Fruit fly (Drosophila melanogaster) whole organism, embryonic: Measurements from ENCODE around the gene AANATL7.
A peak's percentile ranks its signal among the peaks of the same experiment; 100 is the strongest.

Experiments used
- B-H1 ChIP-seq: fragments of 200-800 bp; sonication (Bioruptor generic); IDR thresholded peaks from 3 replicates; pipeline ENCODE4 v1.3.6; 2022; ENCODE audit warnings: missing biosample characterization, missing genetic modification characterization
- CG10274 ChIP-seq: fragments of 200-800 bp; sonication (Bioruptor generic); optimal IDR thresholded peaks from 3 replicates; lab custom pipeline; 2017; ENCODE audit warnings: missing biosample characterization, mild to moderate bottlenecking, missing genetic modification characterization
- CG10654 ChIP-seq: fragments of 200-800 bp; sonication (Bioruptor generic); optimal IDR thresholded peaks from 2 replicates; lab custom pipeline; 2016; ENCODE audit warnings: missing biosample characterization, missing genetic modification characterization
- CG11247 ChIP-seq: fragments of 200-800 bp; sonication (Bioruptor generic); IDR thresholded peaks from 2 replicates; pipeline ENCODE4 v1.3.6; 2022; ENCODE audit warnings: missing biosample characterization, missing genetic modification characterization
- CG11456 ChIP-seq: fragments of 200-800 bp; sonication (Bioruptor generic); IDR thresholded peaks from 3 replicates; pipeline ENCODE4 v1.3.6; 2022; ENCODE audit warnings: missing biosample characterization, missing genetic modification characterization
- CG11560 ChIP-seq: fragments of 200-800 bp; sonication (Bioruptor generic); IDR thresholded peaks from 3 replicates; pipeline ENCODE4 v1.3.6; 2022; ENCODE audit warnings: missing biosample characterization, missing genetic modification characterization
- CG1233 ChIP-seq: fragments of 200-800 bp; sonication (Bioruptor generic); optimal IDR thresholded peaks from 4 replicates; lab custom pipeline; 2018; ENCODE audit warnings: missing biosample characterization, mild to moderate bottlenecking, missing genetic modification characterization
- CG17361 ChIP-seq: fragments of 200-800 bp; sonication (Bioruptor generic); IDR thresholded peaks from 3 replicates; pipeline ENCODE4 v1.3.6; 2022; ENCODE audit warnings: missing biosample characterization, missing genetic modification characterization
- CG17912 ChIP-seq: fragments of 200-800 bp; sonication (Bioruptor generic); optimal IDR thresholded peaks from 2 replicates; lab custom pipeline; 2018; ENCODE audit warnings: missing biosample characterization, mild to moderate bottlenecking, missing genetic modification characterization
- CG2129 ChIP-seq: fragments of 200-800 bp; sonication (Bioruptor generic); IDR thresholded peaks from 2 replicates; pipeline ENCODE4 v1.3.6; 2022; ENCODE audit warnings: missing biosample characterization, missing genetic modification characterization; ENCODE audit not compliant: partially characterized antibody
- CG30403 ChIP-seq: fragments of 200-800 bp; sonication (Bioruptor generic); optimal IDR thresholded peaks from 3 replicates; lab custom pipeline; 2016; ENCODE audit warnings: missing biosample characterization, missing genetic modification characterization
- CG33557 ChIP-seq: fragments of 200-800 bp; sonication (Bioruptor generic); optimal IDR thresholded peaks from 2 replicates; lab custom pipeline; 2019; ENCODE audit warnings: missing biosample characterization, mild to moderate bottlenecking, missing genetic modification characterization, moderate library complexity
- CG43689 ChIP-seq: fragments of 200-800 bp; sonication (Bioruptor generic); IDR thresholded peaks from 2 replicates; pipeline ENCODE4 v1.3.6; 2022; ENCODE audit warnings: missing biosample characterization, missing genetic modification characterization
- CG6175 ChIP-seq: fragments of 200-800 bp; sonication (Bioruptor generic); IDR thresholded peaks from 3 replicates; pipeline ENCODE4 v1.3.6; 2022; ENCODE audit warnings: missing biosample characterization, missing genetic modification characterization
- CG8478 ChIP-seq: fragments of >200 bp; optimal IDR thresholded peaks from 2 replicates; lab custom pipeline; 2018
- CG8944 ChIP-seq: fragments of 200-800 bp; sonication (Bioruptor generic); optimal IDR thresholded peaks from 3 replicates; lab custom pipeline; 2016; ENCODE audit warnings: missing biosample characterization, missing genetic modification characterization
- Dp ChIP-seq: fragments of 200-800 bp; sonication (Bioruptor generic); optimal IDR thresholded peaks from 2 replicates; lab custom pipeline; 2018; ENCODE audit warnings: missing biosample characterization, mild to moderate bottlenecking, missing genetic modification characterization, moderate library complexity
- ERR ChIP-seq: fragments of 200-800 bp; sonication (Bioruptor generic); optimal IDR thresholded peaks from 2 replicates; lab custom pipeline; 2016; ENCODE audit warnings: missing biosample characterization, missing genetic modification characterization
- Gug ChIP-seq: fragments of 200-800 bp; sonication (Bioruptor generic); IDR thresholded peaks from 4 replicates; pipeline ENCODE4 v1.3.6; 2022; ENCODE audit warnings: missing biosample characterization, missing genetic modification characterization
- H2.0 ChIP-seq: fragments of 200-800 bp; sonication (Bioruptor generic); IDR thresholded peaks from 2 replicates; pipeline ENCODE4 v1.3.6; 2022; ENCODE audit warnings: missing biosample characterization, missing genetic modification characterization
- Hand ChIP-seq: fragments of 200-800 bp; sonication (Bioruptor generic); optimal IDR thresholded peaks from 2 replicates; lab custom pipeline; 2017; ENCODE audit warnings: mild to moderate bottlenecking, missing biosample characterization, missing genetic modification reagents, missing genetic modification characterization
- Hey ChIP-seq: fragments of 200-800 bp; sonication (Bioruptor generic); optimal IDR thresholded peaks from 3 replicates; lab custom pipeline; 2018; ENCODE audit warnings: missing biosample characterization, mild to moderate bottlenecking, missing genetic modification characterization
- Lpt ChIP-seq: fragments of >200 bp; optimal IDR thresholded peaks from 2 replicates; lab custom pipeline; 2018; ENCODE audit warnings: missing biosample characterization, missing genetic modification characterization
- Mrtf ChIP-seq: fragments of 200-800 bp; sonication (Bioruptor generic); IDR thresholded peaks from 3 replicates; pipeline ENCODE4 v1.3.6; 2022; ENCODE audit warnings: missing biosample characterization, missing genetic modification characterization
- NC2α ChIP-seq: fragments of 200-800 bp; sonication (Bioruptor generic); optimal IDR thresholded peaks from 2 replicates; lab custom pipeline; 2016; ENCODE audit warnings: missing biosample characterization, missing genetic modification characterization
- Nf-YB ChIP-seq: fragments of 200-800 bp; sonication (Bioruptor generic); optimal IDR thresholded peaks from 3 replicates; lab custom pipeline; 2019; ENCODE audit warnings: missing biosample characterization, mild to moderate bottlenecking, missing genetic modification characterization, moderate library complexity
- Ptx1 ChIP-seq: fragments of 200-800 bp; sonication (Bioruptor generic); IDR thresholded peaks from 2 replicates; pipeline ENCODE4 v1.3.6; 2022; ENCODE audit warnings: missing biosample characterization, missing genetic modification characterization
- Scr ChIP-seq: fragments of 200-800 bp; sonication (Bioruptor generic); IDR thresholded peaks from 2 replicates; pipeline ENCODE4 v1.3.6; 2022; ENCODE audit warnings: missing biosample characterization, missing genetic modification characterization; ENCODE audit not compliant: partially characterized antibody
- Sox102F ChIP-seq: fragments of 200-800 bp; sonication (Bioruptor generic); optimal IDR thresholded peaks from 2 replicates; lab custom pipeline; 2018; ENCODE audit warnings: missing biosample characterization, mild to moderate bottlenecking, missing genetic modification characterization, moderate library complexity
- Spps ChIP-seq: fragments of 200-800 bp; sonication (Bioruptor generic); optimal IDR thresholded peaks from 2 replicates; lab custom pipeline; 2018; ENCODE audit warnings: missing biosample characterization, mild to moderate bottlenecking, missing genetic modification characterization
- al ChIP-seq: fragments of 200-800 bp; sonication (Bioruptor generic); IDR thresholded peaks from 2 replicates; pipeline ENCODE4 v1.3.6; 2022; ENCODE audit warnings: missing biosample characterization, missing genetic modification characterization
- aop ChIP-seq: fragments of 200-800 bp; sonication (Bioruptor generic); IDR thresholded peaks from 2 replicates; pipeline ENCODE4 v1.3.6; 2022; ENCODE audit warnings: missing biosample characterization, missing genetic modification characterization
- br ChIP-seq: fragments of >200 bp; optimal IDR thresholded peaks from 2 replicates; lab custom pipeline; 2017
- corto ChIP-seq: fragments of 200-800 bp; sonication (Bioruptor generic); optimal IDR thresholded peaks from 2 replicates; lab custom pipeline; 2016; ENCODE audit warnings: missing biosample characterization, mild to moderate bottlenecking, missing genetic modification characterization, moderate library complexity
- crp ChIP-seq, 2 experiments: fragments of 200-800 bp; sonication (Bioruptor generic); optimal IDR thresholded peaks; 2 replicates in 1 of 2; 3 replicates in 1 of 2; lab custom pipeline; 2017; ENCODE audit warnings: missing biosample characterization in 2 of 2, missing genetic modification characterization in 2 of 2, mild to moderate bottlenecking in 1 of 2, moderate library complexity in 1 of 2
- danr ChIP-seq: fragments of 200-800 bp; sonication (Bioruptor generic); IDR thresholded peaks from 2 replicates; pipeline ENCODE4 v1.3.6; 2022; ENCODE audit warnings: missing biosample characterization, missing genetic modification characterization
- eyg ChIP-seq: fragments of 200-800 bp; sonication (Bioruptor generic); optimal IDR thresholded peaks from 3 replicates; lab custom pipeline; 2016; ENCODE audit warnings: missing biosample characterization, missing genetic modification characterization
- gem ChIP-seq: fragments of 200-800 bp; sonication (Bioruptor generic); optimal IDR thresholded peaks from 2 replicates; lab custom pipeline; 2019; ENCODE audit warnings: missing biosample characterization, mild to moderate bottlenecking, missing genetic modification characterization, moderate library complexity
- grn ChIP-seq: fragments of 200-800 bp; sonication (Bioruptor generic); optimal IDR thresholded peaks from 3 replicates; lab custom pipeline; 2017; ENCODE audit warnings: missing biosample characterization, missing genetic modification characterization
- hkb ChIP-seq, 2 experiments: fragments of 200-800 bp in 1 of 2; fragments of >200 bp in 1 of 2; sonication (Bioruptor generic) in 1 of 2; IDR thresholded peaks in 1 of 2; optimal IDR thresholded peaks in 1 of 2; 2 replicates each; pipeline versions ENCODE4 v1.3.6 to Lab custom; 2017 to 2022; ENCODE audit warnings: missing biosample characterization in 1 of 2, missing genetic modification characterization in 1 of 2
- nmo ChIP-seq: fragments of 200-800 bp; sonication (Bioruptor generic); optimal IDR thresholded peaks from 2 replicates; lab custom pipeline; 2018; ENCODE audit warnings: missing biosample characterization, mild to moderate bottlenecking, missing genetic modification characterization, moderate library complexity
- slp2 ChIP-seq: fragments of 200-800 bp; sonication (Bioruptor generic); optimal IDR thresholded peaks from 2 replicates; lab custom pipeline; 2016; ENCODE audit warnings: missing biosample characterization, missing genetic modification characterization
- so ChIP-seq: fragments of 200-800 bp; sonication (Bioruptor generic); IDR thresholded peaks from 3 replicates; pipeline ENCODE4 v1.3.6; 2022; ENCODE audit warnings: missing biosample characterization, missing genetic modification characterization
- tap ChIP-seq: fragments of 200-800 bp; optimal IDR thresholded peaks from 3 replicates; lab custom pipeline; 2019; ENCODE audit warnings: missing biosample characterization, mild to moderate bottlenecking, missing genetic modification characterization, moderate library complexity
- tna ChIP-seq: fragments of 200-800 bp; sonication (Bioruptor generic); IDR thresholded peaks from 2 replicates; pipeline ENCODE4 v1.3.6; 2022; ENCODE audit warnings: missing biosample characterization, missing genetic modification characterization; ENCODE audit not compliant: partially characterized antibody
- twi ChIP-seq: fragments of 200-800 bp; optimal IDR thresholded peaks from 2 replicates; lab custom pipeline; 2019; ENCODE audit warnings: missing biosample characterization, mild to moderate bottlenecking, missing genetic modification characterization, moderate library complexity
- vvl ChIP-seq: fragments of 200-800 bp; sonication (Bioruptor generic); IDR thresholded peaks from 2 replicates; pipeline ENCODE4 v1.3.6; 2022; ENCODE audit warnings: missing biosample characterization, missing genetic modification characterization
- yki ChIP-seq: fragments of >200 bp; optimal IDR thresholded peaks from 3 replicates; lab custom pipeline; 2018
- zfh2 ChIP-seq: fragments of 200-800 bp; sonication (Bioruptor generic); optimal IDR thresholded peaks from 2 replicates; lab custom pipeline; 2016; ENCODE audit warnings: missing biosample characterization, missing genetic modification characterization

Gene AANATL7

DNA sequence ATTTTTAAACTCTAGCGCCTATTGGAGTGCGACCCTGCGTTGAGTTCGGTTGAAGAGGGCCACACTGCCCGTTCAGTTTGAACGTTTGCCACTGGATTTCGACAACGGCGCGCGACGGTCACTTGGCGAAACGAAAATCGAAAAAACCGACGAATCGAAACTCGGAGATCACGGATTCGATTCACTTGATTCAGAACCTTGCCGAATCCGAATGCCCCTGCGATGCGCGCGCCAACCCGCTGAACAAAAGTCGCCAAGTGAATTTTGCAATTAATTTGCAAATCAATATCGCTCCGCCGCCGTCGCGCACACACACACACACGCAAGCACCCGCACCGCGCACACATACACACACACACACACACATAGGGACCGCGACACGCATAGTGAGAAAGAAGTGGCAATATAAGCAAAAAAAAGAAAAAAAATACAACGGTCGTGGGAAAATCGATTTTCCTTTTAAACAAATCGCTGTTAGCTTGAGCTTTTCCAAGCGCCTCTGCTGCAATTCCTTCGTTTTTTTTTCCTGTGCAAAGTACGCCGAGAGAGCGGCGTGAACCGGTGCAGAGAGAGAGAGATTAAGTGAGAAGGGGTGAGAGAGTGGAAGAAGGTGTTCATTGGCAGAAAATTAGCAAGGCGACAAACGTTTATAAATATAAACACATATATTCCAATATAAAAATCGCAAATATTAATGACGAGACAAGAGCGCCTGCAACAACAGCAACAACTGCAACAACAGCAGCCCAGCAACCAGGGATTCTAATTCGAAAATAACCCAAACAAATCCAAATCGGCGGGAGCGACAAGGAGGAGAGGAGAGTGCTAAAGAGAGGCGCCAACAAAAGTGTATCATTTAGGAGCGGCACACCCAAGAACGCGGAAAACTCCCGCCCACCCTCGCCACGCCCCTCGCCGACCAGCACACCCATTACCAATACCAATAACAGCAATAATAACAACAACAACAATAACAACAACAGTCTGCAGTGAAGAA is 8.0 kb downstream of the AANATL7 start, which contains the start of gene egh (continued):
- TF ChIP-seq Hand = peak; percentile 1
- no peak for TF ChIP-seq Hey (tag; lab: Kevin White, UChicago)
- no peak for TF ChIP-seq Lpt
- TF ChIP-seq tap (tag; lab: Kevin White, UChicago) = no peak
- peak; percentile 70 for TF ChIP-seq CG8478 (lab: Kevin White, UChicago)
- no peak for TF ChIP-seq CG8944
- TF ChIP-seq Gug (GFP tag; lab: Robert Waterston, UW) = peak; percentile 44; the same call in 1 of the 4 replicates
- peak; percentile 34 for TF ChIP-seq zfh2 (GFP tag; lab: Kevin White, UChicago)
- TF ChIP-seq CG11247 = no peak
- TF ChIP-seq CG10274 (GFP tag; lab: Kevin White, UChicago) = no peak
- TF ChIP-seq CG33557 (GFP tag; lab: Kevin White, UChicago) = no peak
- TF ChIP-seq CG10654 (GFP tag; lab: Kevin White, UChicago) = no peak
- TF ChIP-seq br (lab: Kevin White, UChicago) = no peak
- peak; percentile 60 for TF ChIP-seq Ptx1 (GFP tag; lab: Robert Waterston, UW)
- TF ChIP-seq CG17361 (GFP tag; lab: Robert Waterston, UW) = no peak
- no peak for TF ChIP-seq CG43689
- TF ChIP-seq vvl = peak; percentile 21; the same call in 1 of the 2 replicates
- no peak for TF ChIP-seq eyg (GFP tag; lab: Kevin White, UChicago)
- TF ChIP-seq CG17912 = no peak
- no peak for TF ChIP-seq grn (GFP tag; lab: Kevin White, UChicago)
- peak; percentile 93 for TF ChIP-seq Dp (GFP tag; lab: Kevin White, UChicago)
- no peak for TF ChIP-seq tna (GFP tag; lab: Robert Waterston, UW)
- TF ChIP-seq CG6175 (GFP tag; lab: Robert Waterston, UW) = no peak
- no peak; the same call in 2 of the 3 replicates for TF ChIP-seq B-H1
- peak; percentile 28; the same call in 1 of the 2 replicates for TF ChIP-seq al (GFP tag; lab: Robert Waterston, UW)
- no peak for TF ChIP-seq Spps
- TF ChIP-seq NC2α (GFP tag; lab: Kevin White, UChicago) = no peak
- no peak for TF ChIP-seq crp (GFP tag; optimal IDR thresholded peaks at IDR 0.05; lab: Kevin White, UChicago)
- no peak for TF ChIP-seq CG11560
- TF ChIP-seq slp2 (GFP tag; lab: Kevin White, UChicago) = no peak
- no peak for TF ChIP-seq ERR (GFP tag; lab: Kevin White, UChicago)
- no peak for TF ChIP-seq danr (GFP tag; lab: Robert Waterston, UW)
- peak; percentile 27 for TF ChIP-seq corto (GFP tag; lab: Kevin White, UChicago)
- TF ChIP-seq Mrtf (GFP tag; lab: Robert Waterston, UW) = no peak
- TF ChIP-seq yki (lab: Kevin White, UChicago) = no peak
- TF ChIP-seq CG11456 (GFP tag; lab: Robert Waterston, UW) = no peak
- no peak for TF ChIP-seq aop (GFP tag; lab: Robert Waterston, UW)
- peak; percentile 21 for TF ChIP-seq gem
- no peak for TF ChIP-seq hkb (optimal IDR thresholded peaks at IDR 0.05; lab: Kevin White, UChicago)
- peak; percentile 53; the same call in 1 of the 2 replicates for TF ChIP-seq hkb (GFP tag; IDR thresholded peaks at IDR 0.05; lab: Robert Waterston, UW)
- TF ChIP-seq nmo (GFP tag; lab: Kevin White, UChicago) = peak; percentile 13
- no peak for TF ChIP-seq CG2129 (GFP tag; lab: Robert Waterston, UW)
- TF ChIP-seq CG1233 (GFP tag; lab: Kevin White, UChicago) = no peak
- peak; percentile 23; the same call in 1 of the 2 replicates for TF ChIP-seq Scr (GFP tag; lab: Robert Waterston, UW)
- peak; percentile 22 for TF ChIP-seq CG30403 (GFP tag; lab: Kevin White, UChicago)
- TF ChIP-seq Nf-YB (GFP tag; lab: Kevin White, UChicago) = peak; percentile 10
- no peak for TF ChIP-seq Sox102F (GFP tag; lab: Kevin White, UChicago)
- 0 out of 2 replicates have a peak, but pooled peaks have one; percentile 12 for TF ChIP-seq H2.0 (GFP tag; lab: Robert Waterston, UW)
- no peak for TF ChIP-seq twi
- TF ChIP-seq so = no peak; the same call in 2 of the 3 replicates
